Worm (Caenorhabditis elegans) whole organism, late embryonic: ENCODE data around the gene T01D3.3.

Experiments
- C08G9.2 ChIP-seq: sonication (generic microtip); optimal IDR thresholded peaks from 2 replicates; lab custom pipeline; 2016; ENCODE audit warnings: mild to moderate bottlenecking, missing genetic modification characterization, moderate library complexity, missing compliant biosample characterization
- K09A11.1 ChIP-seq: sonication (generic microtip); optimal IDR thresholded peaks from 2 replicates; lab custom pipeline; 2017; ENCODE audit warnings: antibody characterized with exemption, mild to moderate bottlenecking, missing genetic modification characterization, missing compliant biosample characterization; ENCODE audit not compliant: insufficient read depth
- ahr-1 ChIP-seq: sonication (generic microtip); optimal IDR thresholded peaks from 2 replicates; lab custom pipeline; 2016; ENCODE audit warnings: missing genetic modification characterization, missing compliant biosample characterization
- ceh-14 ChIP-seq: sonication (generic microtip); optimal IDR thresholded peaks from 2 replicates; lab custom pipeline; 2016; ENCODE audit warnings: missing genotype, missing genetic modification characterization, missing compliant biosample characterization
- ceh-18 ChIP-seq: sonication (generic microtip); optimal IDR thresholded peaks from 2 replicates; lab custom pipeline; 2016; ENCODE audit warnings: missing genetic modification characterization, missing compliant biosample characterization
- ceh-2 ChIP-seq: sonication (generic microtip); optimal IDR thresholded peaks from 2 replicates; lab custom pipeline; 2016; ENCODE audit warnings: missing genotype, missing genetic modification characterization, missing compliant biosample characterization
- ceh-22 ChIP-seq: sonication (generic microtip); optimal IDR thresholded peaks from 2 replicates; lab custom pipeline; 2017; ENCODE audit warnings: missing biosample characterization, missing genetic modification characterization
- ceh-30 ChIP-seq: fragments of 150-350 bp; optimal IDR thresholded peaks from 2 replicates; lab custom pipeline; 2014; ENCODE audit warnings: missing biosample characterization, missing genetic modification characterization
- ceh-31 ChIP-seq: sonication (generic microtip); optimal IDR thresholded peaks from 2 replicates; lab custom pipeline; 2016; ENCODE audit warnings: missing genetic modification characterization, missing compliant biosample characterization
- ceh-34 ChIP-seq: sonication (generic microtip); optimal IDR thresholded peaks from 2 replicates; lab custom pipeline; 2016; ENCODE audit warnings: mild to moderate bottlenecking, missing genetic modification characterization, missing compliant biosample characterization
- ceh-45 ChIP-seq: fragments of 200-800 bp; sonication (Bioruptor generic); IDR thresholded peaks from 2 replicates; pipeline ENCODE4 v1.3.6; 2022; ENCODE audit warnings: missing genetic modification reagents, missing genetic modification characterization, missing compliant biosample characterization
- dmd-4 ChIP-seq: sonication (generic microtip); optimal IDR thresholded peaks from 2 replicates; lab custom pipeline; 2016; ENCODE audit warnings: borderline replicate concordance, missing genetic modification characterization, missing compliant biosample characterization
- dve-1 ChIP-seq: sonication (generic microtip); optimal IDR thresholded peaks from 2 replicates; lab custom pipeline; 2017; ENCODE audit warnings: antibody characterized with exemption, mild to moderate bottlenecking, missing genetic modification characterization, missing compliant biosample characterization
- elt-2 ChIP-seq: sonication (generic microtip); optimal IDR thresholded peaks from 2 replicates; lab custom pipeline; 2016; ENCODE audit warnings: missing genetic modification reagents, missing genetic modification characterization, missing compliant biosample characterization
- eyg-1 ChIP-seq: sonication (generic microtip); optimal IDR thresholded peaks from 2 replicates; lab custom pipeline; 2016; ENCODE audit warnings: missing genotype, missing genetic modification characterization, missing compliant biosample characterization
- fax-1 ChIP-seq: sonication (generic microtip); optimal IDR thresholded peaks from 2 replicates; lab custom pipeline; 2016; ENCODE audit warnings: missing genotype, missing genetic modification characterization, missing compliant biosample characterization
- fkh-10 ChIP-seq: fragments of 150-350 bp; optimal IDR thresholded peaks from 2 replicates; lab custom pipeline; 2014; ENCODE audit warnings: missing biosample characterization, missing genetic modification reagents, missing genetic modification characterization
- fkh-6 ChIP-seq: sonication (generic microtip); optimal IDR thresholded peaks from 2 replicates; lab custom pipeline; 2016; ENCODE audit warnings: missing genetic modification characterization, missing compliant biosample characterization
- hlh-13 ChIP-seq: fragments of 200-800 bp; sonication (Bioruptor generic); optimal IDR thresholded peaks from 2 replicates; lab custom pipeline; 2018; ENCODE audit warnings: mild to moderate bottlenecking, missing genetic modification characterization, missing compliant biosample characterization
- nfya-1 ChIP-seq: sonication (generic microtip); optimal IDR thresholded peaks from 2 replicates; lab custom pipeline; 2017; ENCODE audit warnings: missing genetic modification characterization, mild to moderate bottlenecking, missing compliant biosample characterization, antibody characterized with exemption, moderate library complexity
- nhr-11 ChIP-seq: fragments of 150-350 bp; optimal IDR thresholded peaks from 2 replicates; lab custom pipeline; 2014; ENCODE audit warnings: missing biosample characterization, missing genetic modification characterization
- pag-3 ChIP-seq: sonication (generic microtip); optimal IDR thresholded peaks from 2 replicates; lab custom pipeline; 2016; ENCODE audit warnings: missing compliant biosample characterization, missing genetic modification characterization, borderline replicate concordance
- pat-9 ChIP-seq: fragments of 200-800 bp; sonication (Bioruptor generic); optimal IDR thresholded peaks from 2 replicates; lab custom pipeline; 2018; ENCODE audit warnings: mild to moderate bottlenecking, missing genetic modification characterization, moderate library complexity, missing compliant biosample characterization
- pha-4 ChIP-seq: fragments of 150-350 bp; optimal IDR thresholded peaks from 2 replicates; lab custom pipeline; 2018; ENCODE audit warnings: missing biosample characterization, missing genetic modification reagents, missing genetic modification characterization
- pqm-1 ChIP-seq: sonication (generic microtip); optimal IDR thresholded peaks from 2 replicates; lab custom pipeline; 2016; ENCODE audit warnings: missing genetic modification characterization, missing compliant biosample characterization
- rnt-1 ChIP-seq: sonication (generic microtip); optimal IDR thresholded peaks from 2 replicates; lab custom pipeline; 2016; ENCODE audit warnings: missing genetic modification characterization, missing compliant biosample characterization
- sox-2 ChIP-seq: fragments of 200-800 bp; sonication (Bioruptor generic); IDR thresholded peaks from 2 replicates; pipeline ENCODE4 v1.3.6; 2022; ENCODE audit warnings: missing genetic modification reagents, missing genetic modification characterization, missing compliant biosample characterization
- syd-9 ChIP-seq: sonication (generic microtip); optimal IDR thresholded peaks from 2 replicates; lab custom pipeline; 2016; ENCODE audit warnings: mild to moderate bottlenecking, missing genetic modification characterization, moderate library complexity, missing compliant biosample characterization
- tbx-2 ChIP-seq: sonication (generic microtip); optimal IDR thresholded peaks from 2 replicates; lab custom pipeline; 2016; ENCODE audit warnings: missing genetic modification characterization, missing compliant biosample characterization
- tbx-7 ChIP-seq: sonication (generic microtip); optimal IDR thresholded peaks from 2 replicates; lab custom pipeline; 2016; ENCODE audit warnings: missing genotype, missing genetic modification characterization, missing compliant biosample characterization
- ttx-3 ChIP-seq: sonication (generic microtip); optimal IDR thresholded peaks from 2 replicates; lab custom pipeline; 2016; ENCODE audit warnings: missing genetic modification reagents, missing genetic modification characterization, missing compliant biosample characterization
- unc-3 ChIP-seq, 2 experiments: fragments of 200-800 bp in 1 of 2; sonication (Bioruptor generic) in 1 of 2; sonication (generic microtip) in 1 of 2; conservative IDR thresholded peaks in 1 of 2; optimal IDR thresholded peaks in 1 of 2; 2 replicates each; pipeline versions ENCODE4 v1.3.6 to Lab custom; 2016 to 2022; ENCODE audit warnings: missing compliant biosample characterization in 2 of 2, missing genetic modification characterization in 2 of 2, missing genetic modification reagents in 1 of 2
- unc-42 ChIP-seq: sonication (generic microtip); optimal IDR thresholded peaks from 2 replicates; lab custom pipeline; 2016; ENCODE audit warnings: missing genotype, missing genetic modification characterization, missing compliant biosample characterization
- unc-55 ChIP-seq: sonication (generic microtip); optimal IDR thresholded peaks from 2 replicates; lab custom pipeline; 2017; ENCODE audit warnings: missing biosample characterization, missing genetic modification reagents, missing genetic modification characterization
- unc-86 ChIP-seq: sonication (generic microtip); optimal IDR thresholded peaks from 2 replicates; lab custom pipeline; 2016; ENCODE audit warnings: missing genetic modification characterization, missing compliant biosample characterization

Gene T01D3.3

ce11 chrV:13678542-13678941, 25.5 kb upstream of the T01D3.3 start, which contains the start of the genes tag-65 and ccz-1:
tag-65 (minus strand) TSS chrV:13678587.
ccz-1 (plus strand) TSS chrV:13678875.
- TF ChIP-seq ceh-31 (peak; percentile 35), unc-55 (GFP tag; lab: Kevin White, UChicago) (peak; percentile 84), nhr-11 (tag; lab: Kevin White, UChicago) (no peak), fkh-10 (GFP tag; lab: Kevin White, UChicago) (no peak), ceh-45 (GFP tag; lab: Robert Waterston, UW) (no peak), ceh-14 (tag; lab: Kevin White, UChicago) (no peak), tbx-7 (tag; lab: Kevin White, UChicago) (no peak), pat-9 (peak; percentile 1), sox-2 (GFP tag; lab: Robert Waterston, UW) (no peak), C08G9.2 (tag; lab: Kevin White, UChicago) (no peak), tbx-2 (peak; percentile 42), dve-1 (tag; lab: Kevin White, UChicago) (no peak), fkh-6 (tag; lab: Kevin White, UChicago) (no peak), rnt-1 (tag; lab: Kevin White, UChicago) (no peak), unc-86 (tag; lab: Kevin White, UChicago) (peak; percentile 22), elt-2 (peak; percentile 45), fax-1 (tag; lab: Kevin White, UChicago) (no peak), unc-42 (peak; percentile 62), ttx-3 (tag; lab: Kevin White, UChicago) (peak; percentile 35), pag-3 (tag; lab: Kevin White, UChicago) (no peak), K09A11.1 (tag; lab: Kevin White, UChicago) (peak; percentile 7), ceh-34 (tag; lab: Kevin White, UChicago) (no peak), nfya-1 (tag; lab: Kevin White, UChicago) (peak; percentile 71)

- TF ChIP-seq dve-1 (tag; lab: Kevin White, UChicago), result no peak
- no peak for TF ChIP-seq pat-9
- no peak for TF ChIP-seq ceh-2 (tag; lab: Kevin White, UChicago)
- no peak for TF ChIP-seq ceh-18 (tag; lab: Kevin White, UChicago)
- no peak for TF ChIP-seq ceh-34 (tag; lab: Kevin White, UChicago)
- TF ChIP-seq unc-42, result no peak
- TF ChIP-seq ceh-22 (tag; lab: Kevin White, UChicago), result no peak
- TF ChIP-seq pha-4 (tag; lab: Kevin White, UChicago), result no peak
- no peak for TF ChIP-seq pqm-1 (tag; lab: Kevin White, UChicago)
- TF ChIP-seq ceh-30 (tag; lab: Kevin White, UChicago), result no peak
- TF ChIP-seq hlh-13 (GFP tag; lab: Kevin White, UChicago), result no peak
- TF ChIP-seq nhr-11 (tag; lab: Kevin White, UChicago), result no peak
- TF ChIP-seq ahr-1, result no peak
- no peak for TF ChIP-seq eyg-1 (tag; lab: Kevin White, UChicago)
- TF ChIP-seq nfya-1 (tag; lab: Kevin White, UChicago), result no peak
- no peak for TF ChIP-seq syd-9
- TF ChIP-seq dmd-4 (tag; lab: Kevin White, UChicago), result no peak
- TF ChIP-seq unc-3 (GFP tag; conservative IDR thresholded peaks at IDR 0.05; lab: Robert Waterston, UW), result no peak
- no peak for TF ChIP-seq unc-3 (tag; optimal IDR thresholded peaks at IDR 0.05; lab: Kevin White, UChicago)
- TF ChIP-seq ceh-45 (GFP tag; lab: Robert Waterston, UW), result no peak
Observed at ce11 chrV:13679859-13680258, 24.2 kb upstream of the T01D3.3 start.

- TF ChIP-seq unc-42 (peak; percentile 89), K09A11.1 (tag; lab: Kevin White, UChicago) (no peak), ceh-14 (tag; lab: Kevin White, UChicago) (no peak), hlh-13 (GFP tag; lab: Kevin White, UChicago) (no peak), pha-4 (tag; lab: Kevin White, UChicago) (no peak), fkh-6 (tag; lab: Kevin White, UChicago) (no peak), unc-55 (GFP tag; lab: Kevin White, UChicago) (no peak), eyg-1 (tag; lab: Kevin White, UChicago) (no peak)
Observed at ce11 chrV:13681445-13681844, 22.6 kb upstream of the T01D3.3 start.
